Fruit fly (Drosophila melanogaster) whole organism, wandering third instar larva: ENCODE measurements around the gene Ppat-Dpck.

Experiments used
- Hr83 ChIP-seq: fragments of 200-300 bp; sonication (Bioruptor generic); optimal IDR thresholded peaks from 2 replicates; lab custom pipeline; 2016; ENCODE audit warnings: missing biosample characterization, mild to moderate bottlenecking, missing genetic modification characterization, moderate library complexity; ENCODE audit not compliant: poor library complexity, severe bottlenecking
- OdsH ChIP-seq: fragments of 200-800 bp; sonication (Bioruptor generic); optimal IDR thresholded peaks from 2 replicates; lab custom pipeline; 2016; ENCODE audit warnings: missing biosample characterization, mild to moderate bottlenecking, missing genetic modification characterization
- h ChIP-seq: fragments of 200-800 bp; sonication (Bioruptor generic); optimal IDR thresholded peaks from 3 replicates; lab custom pipeline; 2016; ENCODE audit warnings: missing biosample characterization, mild to moderate bottlenecking, missing genetic modification characterization

DNA sequence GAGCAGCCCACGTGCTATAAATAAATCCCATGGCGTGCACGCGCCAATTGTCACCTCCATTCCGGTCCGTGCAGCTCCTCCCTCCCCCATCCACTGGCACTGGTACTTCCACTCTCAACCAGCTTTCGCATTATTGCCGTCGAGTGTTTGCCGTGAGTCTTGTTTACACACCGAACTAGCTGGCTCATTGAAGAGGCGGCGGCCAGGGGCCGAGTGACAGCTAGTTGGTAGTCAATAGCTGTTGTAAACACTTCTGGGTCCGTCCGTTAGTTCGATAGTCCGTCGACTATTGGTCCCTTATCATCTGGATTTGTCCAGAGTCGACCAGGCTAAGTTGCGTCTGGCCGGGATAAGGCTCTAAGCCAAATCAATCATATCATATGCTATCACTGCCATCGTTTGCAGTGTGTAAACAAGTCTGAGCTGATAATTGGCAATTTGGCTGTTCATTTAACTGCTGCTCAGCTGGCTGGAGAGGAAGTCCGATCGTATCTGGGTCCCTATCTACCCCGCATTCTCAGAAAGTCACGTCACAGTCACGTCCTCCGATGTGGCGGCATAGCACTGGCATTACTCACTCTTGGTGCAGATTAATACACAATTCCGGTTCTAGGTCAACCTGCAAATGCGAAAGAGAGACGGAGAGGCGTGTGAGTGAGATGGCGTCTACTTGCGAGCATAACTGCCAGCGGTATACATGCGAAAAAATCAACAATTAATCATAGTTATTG, 38.9 kb upstream of the Ppat-Dpck start:
- TF ChIP-seq h (GFP tag; lab: Kevin White, UChicago) (no peak), Hr83 (GFP tag; lab: Kevin White, UChicago) (no peak), OdsH (GFP tag; lab: Kevin White, UChicago) (no peak)
